Worm (Caenorhabditis elegans) whole organism, dauer: ENCODE results near the gene clec-82.

Experiments
- unc-62 ChIP-seq: sonication (generic microtip); optimal IDR thresholded peaks from 2 replicates; lab custom pipeline; 2017; ENCODE audit warnings: missing biosample characterization, missing genetic modification reagents, missing genetic modification characterization

clec-82 gene

ce11 chrIV:2886655-2887054, 51.2 kb downstream of the clec-82 start, which contains the start of gene dml-1:
dml-1 (plus strand) TSS chrIV:2886955.
- TF ChIP-seq unc-62 (GFP tag; lab: Kevin White, UChicago) = no peak

ce11 chrIV:2887245-2887644, 51.8 kb downstream of the clec-82 start:
- TF ChIP-seq unc-62 (GFP tag; lab: Kevin White, UChicago) = no peak
